Fruit fly (Drosophila melanogaster): ENCODE data around the gene CG1674.

dm6 chr4:210011-210649 lies 20.4 kb upstream of the CG1674 start, which contains the start of gene Crk:
- TF ChIP-seq CG8478 (optimal IDR thresholded peaks at IDR 0.05) = no peak
- TF ChIP-seq CTCF (optimal IDR thresholded peaks at IDR 0.05) = no peak

Data from S2 (cell line).